Worm (Caenorhabditis elegans) whole organism, young adult: ENCODE results near the gene F55F10.3.

ENCODE experiments used
- T07F8.4 ChIP-seq: sonication (generic microtip); optimal IDR thresholded peaks from 2 replicates; lab custom pipeline; 2016; ENCODE audit warnings: mild to moderate bottlenecking, missing genetic modification characterization, moderate library complexity, missing compliant biosample characterization
- T26A5.8 ChIP-seq: sonication (generic microtip); optimal IDR thresholded peaks from 2 replicates; lab custom pipeline; 2016; ENCODE audit warnings: missing genetic modification characterization, missing compliant biosample characterization
- Y79H2A.3 ChIP-seq: fragments of 200-800 bp; sonication (Bioruptor generic); conservative IDR thresholded peaks from 2 replicates; pipeline ENCODE4 v1.3.6; 2022; ENCODE audit warnings: missing genetic modification reagents, missing genetic modification characterization, missing compliant biosample characterization
- ceh-27 ChIP-seq: fragments of 200-800 bp; sonication (Bioruptor generic); optimal IDR thresholded peaks from 2 replicates; lab custom pipeline; 2018; ENCODE audit warnings: mild to moderate bottlenecking, missing genetic modification characterization, moderate library complexity, missing compliant biosample characterization
- efl-1 ChIP-seq: fragments of 150-350 bp; optimal IDR thresholded peaks from 2 replicates; lab custom pipeline; 2014; ENCODE audit warnings: missing biosample characterization, missing genetic modification reagents, missing genetic modification characterization
- hlh-26 ChIP-seq: fragments of 200-800 bp; sonication (Bioruptor generic); conservative IDR thresholded peaks from 2 replicates; pipeline ENCODE4 v1.3.6; 2022; ENCODE audit warnings: missing genetic modification reagents, missing genetic modification characterization, missing compliant biosample characterization
- nfya-2 ChIP-seq: fragments of 200-800 bp; sonication (Bioruptor generic); IDR thresholded peaks from 2 replicates; pipeline ENCODE4 v1.3.6; 2022; ENCODE audit warnings: missing genetic modification reagents, missing genetic modification characterization, missing compliant biosample characterization
- zim-3 ChIP-seq: sonication (generic microtip); optimal IDR thresholded peaks from 2 replicates; lab custom pipeline; 2017; ENCODE audit warnings: mild to moderate bottlenecking, missing genetic modification characterization, moderate library complexity, missing compliant biosample characterization

DNA sequence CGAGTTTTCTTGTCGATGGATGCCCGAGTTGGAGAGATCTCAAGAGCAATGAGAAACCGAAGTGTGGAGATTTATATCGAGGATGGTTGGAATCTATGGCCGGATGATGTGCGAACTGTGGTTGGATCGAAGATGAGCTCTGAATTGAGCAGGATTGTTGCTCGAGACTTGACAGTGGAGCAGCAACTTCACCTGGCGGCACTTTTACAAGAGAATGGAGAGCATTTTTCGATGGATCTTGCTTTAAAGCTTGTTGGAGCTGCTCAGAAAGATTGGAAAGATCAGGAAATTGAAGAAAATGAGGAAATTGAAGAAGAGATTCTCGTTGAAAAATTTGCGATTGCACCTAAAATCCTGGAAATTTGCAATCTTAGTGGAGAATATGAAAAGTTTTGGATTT is 9.4 kb downstream of the F55F10.3 start:
- no peak for TF ChIP-seq nfya-2 (GFP tag; lab: Robert Waterston, UW)
- TF ChIP-seq T26A5.8 (tag; lab: Kevin White, UChicago): no peak
- no peak for TF ChIP-seq hlh-26 (GFP tag; lab: Robert Waterston, UW)
- no peak for TF ChIP-seq zim-3 (tag; lab: Kevin White, UChicago)
- TF ChIP-seq Y79H2A.3 (GFP tag; lab: Robert Waterston, UW): no peak
- no peak for TF ChIP-seq efl-1
- no peak for TF ChIP-seq T07F8.4
- no peak for TF ChIP-seq ceh-27 (GFP tag; lab: Kevin White, UChicago)
